Fruit fly (Drosophila melanogaster) whole organism, pupa: ENCODE results near the gene CG10589.

ENCODE experiments used
- CG10348 ChIP-seq: fragments of 200-800 bp; sonication (Bioruptor generic); IDR thresholded peaks from 2 replicates; pipeline ENCODE4 v1.3.6; 2022; ENCODE audit warnings: missing biosample characterization, missing genetic modification characterization
- CG12605 ChIP-seq: fragments of 200-800 bp; sonication (Bioruptor generic); IDR thresholded peaks from 2 replicates; pipeline ENCODE4 v1.3.6; 2022; ENCODE audit warnings: missing biosample characterization, missing genetic modification characterization
- CG13204 ChIP-seq: fragments of 200-800 bp; sonication (Bioruptor generic); optimal IDR thresholded peaks from 2 replicates; lab custom pipeline; 2018; ENCODE audit warnings: missing biosample characterization, mild to moderate bottlenecking, missing genetic modification characterization, moderate library complexity
- CG14655 ChIP-seq: fragments of 200-800 bp; sonication (Bioruptor generic); optimal IDR thresholded peaks from 3 replicates; lab custom pipeline; 2017; ENCODE audit warnings: mild to moderate bottlenecking, missing biosample characterization, missing genetic modification reagents, missing genetic modification characterization
- CG15710 ChIP-seq: fragments of 200-800 bp; sonication (Bioruptor generic); optimal IDR thresholded peaks from 2 replicates; lab custom pipeline; 2018; ENCODE audit warnings: missing biosample characterization, mild to moderate bottlenecking, missing genetic modification characterization, moderate library complexity
- CG17806 ChIP-seq: fragments of 200-800 bp; sonication (Bioruptor generic); optimal IDR thresholded peaks from 2 replicates; lab custom pipeline; 2018; ENCODE audit warnings: missing biosample characterization, mild to moderate bottlenecking, missing genetic modification characterization, moderate library complexity
- CG32121 ChIP-seq: fragments of 200-800 bp; sonication (Bioruptor generic); IDR thresholded peaks from 2 replicates; pipeline ENCODE4 v1.3.6; 2022; ENCODE audit warnings: missing biosample characterization, missing genetic modification characterization
- CG34367 ChIP-seq: fragments of 200-800 bp; sonication (Bioruptor generic); optimal IDR thresholded peaks from 2 replicates; lab custom pipeline; 2018; ENCODE audit warnings: missing biosample characterization, mild to moderate bottlenecking, missing genetic modification characterization
- CG4496 ChIP-seq: fragments of 200-800 bp; sonication (Bioruptor generic); IDR thresholded peaks from 3 replicates; pipeline ENCODE4 v1.3.6; 2022; ENCODE audit warnings: missing biosample characterization, missing genetic modification characterization
- CG8159 ChIP-seq: fragments of 200-800 bp; sonication (Bioruptor generic); optimal IDR thresholded peaks from 3 replicates; lab custom pipeline; 2018; ENCODE audit warnings: missing biosample characterization, mild to moderate bottlenecking, missing genetic modification characterization, moderate library complexity
- CG8301 ChIP-seq: fragments of 200-800 bp; sonication (Bioruptor generic); optimal IDR thresholded peaks from 2 replicates; lab custom pipeline; 2018; ENCODE audit warnings: missing biosample characterization, mild to moderate bottlenecking, missing genetic modification characterization
- CG9948 ChIP-seq: fragments of 200-800 bp; sonication (Bioruptor generic); optimal IDR thresholded peaks from 2 replicates; lab custom pipeline; 2018; ENCODE audit warnings: missing biosample characterization, mild to moderate bottlenecking, missing genetic modification characterization, moderate library complexity
- D1 ChIP-seq: fragments of 200-800 bp; sonication (Bioruptor generic); optimal IDR thresholded peaks from 2 replicates; lab custom pipeline; 2018; ENCODE audit warnings: missing biosample characterization, mild to moderate bottlenecking, missing genetic modification characterization, moderate library complexity
- EcR ChIP-seq: fragments of 200-800 bp; sonication (Bioruptor generic); optimal IDR thresholded peaks from 3 replicates; lab custom pipeline; 2019; ENCODE audit warnings: missing biosample characterization, missing genetic modification characterization, mild to moderate bottlenecking, moderate library complexity, missing genetic modification reagents
- Ets98B ChIP-seq: fragments of 200-800 bp; sonication (Bioruptor generic); IDR thresholded peaks from 2 replicates; pipeline ENCODE4 v1.3.6; 2022; ENCODE audit warnings: missing biosample characterization, missing genetic modification characterization
- Pif1A ChIP-seq: fragments of 200-800 bp; sonication (Bioruptor generic); optimal IDR thresholded peaks from 3 replicates; lab custom pipeline; 2016; ENCODE audit warnings: missing biosample characterization, missing genetic modification characterization
- Pif1B ChIP-seq: fragments of 200-800 bp; sonication (Bioruptor generic); optimal IDR thresholded peaks from 3 replicates; lab custom pipeline; 2016; ENCODE audit warnings: missing biosample characterization, missing genetic modification characterization
- Snoo ChIP-seq: fragments of 200-800 bp; sonication (Bioruptor generic); optimal IDR thresholded peaks from 3 replicates; lab custom pipeline; 2017; ENCODE audit warnings: missing biosample characterization, mild to moderate bottlenecking, missing genetic modification characterization, inconsistent platforms
- fd96Ca ChIP-seq: fragments of 200-800 bp; sonication (Bioruptor generic); IDR thresholded peaks from 3 replicates; pipeline ENCODE4 v1.3.6; 2022; ENCODE audit warnings: missing biosample characterization, missing genetic modification characterization
- gl ChIP-seq: fragments of 200-800 bp; sonication (Bioruptor generic); optimal IDR thresholded peaks from 2 replicates; lab custom pipeline; 2018; ENCODE audit warnings: missing biosample characterization, mild to moderate bottlenecking, missing genetic modification characterization
- rn ChIP-seq: fragments of 200-800 bp; sonication (Bioruptor generic); IDR thresholded peaks from 2 replicates; pipeline ENCODE4 v1.3.6; 2022; ENCODE audit warnings: missing biosample characterization, missing genetic modification characterization

Gene CG10589

DNA sequence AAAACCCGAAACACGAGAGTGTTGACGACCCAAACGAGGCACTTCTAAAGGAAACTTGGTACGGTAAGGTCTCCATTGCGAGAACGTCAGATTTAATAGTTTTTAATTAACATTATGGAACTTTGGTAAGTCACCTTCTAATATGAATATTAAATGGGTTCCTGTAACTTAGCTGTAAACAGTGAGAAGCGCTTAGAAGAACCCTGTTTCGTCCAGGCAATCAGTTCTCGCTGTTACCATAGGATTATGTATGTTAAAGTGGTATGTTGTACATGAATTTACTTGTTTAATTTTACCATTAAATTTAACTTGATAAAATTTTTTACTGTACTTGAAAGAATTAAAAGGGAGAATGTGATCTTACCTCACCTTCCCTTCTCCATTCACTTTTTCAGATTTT lies 5.8 kb upstream of the CG10589 start:
- TF ChIP-seq gl (tag; lab: Kevin White, UChicago) (no peak), Pif1B (no peak), D1 (tag; lab: Kevin White, UChicago) (no peak), Pif1A (GFP tag; lab: Kevin White, UChicago) (no peak), CG14655 (no peak)

DNA sequence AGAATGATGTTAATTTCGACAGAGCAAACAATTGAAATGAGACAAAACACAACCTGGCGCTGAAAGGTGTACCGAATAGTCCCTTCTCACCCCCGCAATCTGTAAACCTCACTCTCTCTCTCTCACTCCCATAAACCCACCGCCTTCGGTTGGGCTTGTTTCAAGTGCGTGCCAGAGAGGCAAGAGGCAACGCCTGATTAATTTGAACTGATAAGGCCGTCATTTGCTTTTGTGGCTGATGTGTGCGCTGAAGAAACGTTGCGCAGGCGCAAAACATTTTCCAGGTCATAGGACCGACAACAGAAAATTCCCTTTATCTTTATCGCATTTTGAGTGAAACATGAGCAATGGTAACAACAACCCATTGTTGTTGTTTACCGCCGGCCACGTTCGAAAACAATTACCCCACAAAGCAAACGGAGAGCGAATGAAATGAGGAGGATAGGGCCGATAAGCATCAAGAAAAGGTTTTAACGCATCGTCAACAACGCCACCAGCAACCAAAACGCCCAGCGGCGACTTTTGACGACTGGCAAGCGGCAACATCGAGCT lies 5.3 kb upstream of the CG10589 start:
- TF ChIP-seq EcR (peak; percentile 78), CG10348 (GFP tag; lab: Robert Waterston, UW) (no peak), Snoo (tag; lab: Kevin White, UChicago) (no peak), CG13204 (GFP tag; lab: Kevin White, UChicago) (peak; percentile 2)

DNA sequence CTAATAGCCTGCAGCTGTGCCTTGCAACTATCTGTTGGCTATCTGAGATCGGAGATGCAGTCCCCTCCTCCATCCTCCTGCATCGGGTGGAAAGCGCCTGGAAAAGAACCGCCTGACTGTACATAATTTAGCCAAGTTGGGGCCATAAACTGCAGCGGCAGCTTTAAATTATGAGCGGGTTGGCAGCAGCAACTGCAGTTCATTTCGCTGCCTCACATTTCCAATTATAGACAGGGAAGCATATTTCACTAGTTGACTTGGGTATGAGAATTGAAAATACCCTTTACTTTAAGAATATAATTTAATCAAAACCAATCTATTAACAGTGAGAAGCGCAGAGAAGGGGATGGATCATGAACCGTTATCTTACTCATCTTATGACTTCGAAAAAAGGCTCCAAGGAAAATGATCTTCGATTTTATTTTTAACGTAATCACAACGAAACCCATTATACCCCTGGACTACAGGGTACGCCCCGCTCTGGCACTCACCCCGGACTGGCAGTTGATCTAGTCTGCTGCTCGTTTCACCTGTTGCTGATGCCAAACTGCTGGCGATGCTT lies 4.5 kb upstream of the CG10589 start:
- TF ChIP-seq CG17806 (tag; lab: Kevin White, UChicago) (peak; percentile 89), CG12605 (GFP tag; lab: Robert Waterston, UW) (peak; percentile 60), CG10348 (GFP tag; lab: Robert Waterston, UW) (no peak), CG14655 (peak; percentile 93), rn (GFP tag; lab: Robert Waterston, UW) (peak; percentile 72), CG9948 (tag; lab: Kevin White, UChicago) (peak; percentile 90), CG4496 (peak; percentile 84), CG13204 (GFP tag; lab: Kevin White, UChicago) (peak; percentile 70), CG8301 (peak; percentile 90), CG8159 (tag; lab: Kevin White, UChicago) (peak; percentile 90), fd96Ca (GFP tag; lab: Robert Waterston, UW) (peak; percentile 82; the same call in 2 of the 3 replicates), Pif1B (peak; percentile 81), Pif1A (GFP tag; lab: Kevin White, UChicago) (peak; percentile 83), CG34367 (tag; lab: Kevin White, UChicago) (peak; percentile 86), gl (tag; lab: Kevin White, UChicago) (peak; percentile 75), Ets98B (peak; percentile 81), CG15710 (tag; lab: Kevin White, UChicago) (peak; percentile 87), D1 (tag; lab: Kevin White, UChicago) (peak; percentile 60), CG32121 (peak; percentile 63), Snoo (tag; lab: Kevin White, UChicago) (peak; percentile 14), EcR (peak; percentile 29)

DNA sequence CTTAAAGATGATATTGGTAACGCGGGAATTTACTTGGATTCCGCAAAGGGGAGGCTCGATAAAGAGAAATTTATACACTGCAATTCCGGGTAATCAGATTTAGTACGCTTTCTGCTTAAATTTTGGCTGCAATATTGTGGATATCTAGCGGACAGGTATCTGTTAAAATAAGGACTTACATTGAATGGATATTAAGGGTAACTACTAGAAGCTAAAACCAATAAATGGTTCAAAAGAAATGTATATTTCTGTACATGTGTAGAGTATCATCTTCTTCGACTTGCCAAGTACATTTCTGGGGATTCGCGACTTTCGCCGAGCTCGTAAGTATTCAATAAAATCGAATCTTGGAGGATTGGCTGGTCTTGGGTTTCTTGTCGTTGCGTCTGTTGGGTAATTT lies 1.8 kb downstream of the CG10589 start:
- no peak for TF ChIP-seq rn (GFP tag; lab: Robert Waterston, UW)
- TF ChIP-seq Snoo (tag; lab: Kevin White, UChicago) = no peak
- no peak for TF ChIP-seq Pif1A (GFP tag; lab: Kevin White, UChicago)
- peak; percentile 11 for TF ChIP-seq CG14655
- peak; percentile 51 for TF ChIP-seq CG8159 (tag; lab: Kevin White, UChicago)
- peak; percentile 11 for TF ChIP-seq CG8301
- peak; percentile 13 for TF ChIP-seq CG34367 (tag; lab: Kevin White, UChicago)
- TF ChIP-seq Pif1B = no peak
- peak; percentile 36 for TF ChIP-seq CG15710 (tag; lab: Kevin White, UChicago)
- TF ChIP-seq CG4496 = no peak
- no peak for TF ChIP-seq gl (tag; lab: Kevin White, UChicago)
- TF ChIP-seq CG10348 (GFP tag; lab: Robert Waterston, UW) = no peak
- TF ChIP-seq, all 21 proteins: peak for 5

DNA sequence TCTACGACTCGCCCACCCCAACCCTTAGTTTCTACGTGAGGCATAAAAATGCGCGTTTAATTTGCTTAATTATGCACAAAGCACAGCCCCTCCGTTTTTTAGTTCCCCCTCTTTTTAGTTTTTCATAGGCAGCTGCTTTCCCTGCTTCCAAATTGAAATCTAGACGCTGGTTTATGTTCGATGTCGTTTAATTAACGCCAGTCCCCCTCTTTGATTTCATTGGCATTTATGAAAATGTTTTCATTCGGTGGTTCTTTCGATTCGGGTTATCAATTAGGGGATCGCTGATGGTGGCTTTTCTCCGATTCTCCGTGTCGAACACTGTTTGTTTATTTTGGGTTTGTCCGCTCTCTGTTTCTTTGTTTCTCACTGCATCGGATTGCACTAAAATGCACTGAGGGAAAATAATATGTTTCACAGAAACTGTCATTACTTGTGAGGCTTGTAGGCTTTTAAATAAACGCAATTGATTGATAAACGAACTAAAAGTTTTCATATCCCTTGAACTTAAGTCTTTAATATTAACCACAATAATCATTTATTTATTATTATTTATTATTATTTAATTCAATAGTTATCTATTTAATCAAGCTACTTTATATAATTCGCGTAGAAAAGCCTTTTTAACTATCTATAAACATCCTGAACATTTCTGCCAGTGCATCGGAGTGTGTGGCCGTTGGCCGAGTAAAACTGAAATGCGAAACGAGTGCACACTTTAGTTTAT lies 2.6 kb downstream of the CG10589 start:
- TF ChIP-seq fd96Ca (GFP tag; lab: Robert Waterston, UW) = peak; percentile 48; the same call in 1 of the 3 replicates
- peak; percentile 54 for TF ChIP-seq D1 (tag; lab: Kevin White, UChicago)
- peak; percentile 62 for TF ChIP-seq CG14655
- TF ChIP-seq CG13204 (GFP tag; lab: Kevin White, UChicago) = peak; percentile 35
- TF ChIP-seq Pif1B = peak; percentile 50
- peak; percentile 55 for TF ChIP-seq CG8301
- TF ChIP-seq Snoo (tag; lab: Kevin White, UChicago) = peak; percentile 56
- TF ChIP-seq CG32121 = peak; percentile 71
- TF ChIP-seq EcR = no peak
- peak; percentile 65 for TF ChIP-seq CG34367 (tag; lab: Kevin White, UChicago)
- peak; percentile 82 for TF ChIP-seq CG17806 (tag; lab: Kevin White, UChicago)
- no peak for TF ChIP-seq Pif1A (GFP tag; lab: Kevin White, UChicago)
- peak; percentile 31; the same call in 1 of the 2 replicates for TF ChIP-seq rn (GFP tag; lab: Robert Waterston, UW)
- TF ChIP-seq CG4496 = 0 out of 3 replicates have a peak, but pooled peaks have one; percentile 46
- peak; percentile 75 for TF ChIP-seq CG9948 (tag; lab: Kevin White, UChicago)
- peak; percentile 85 for TF ChIP-seq CG8159 (tag; lab: Kevin White, UChicago)
- peak; percentile 17; the same call in 1 of the 2 replicates for TF ChIP-seq CG12605 (GFP tag; lab: Robert Waterston, UW)
- TF ChIP-seq CG15710 (tag; lab: Kevin White, UChicago) = peak; percentile 80
- peak; percentile 13 for TF ChIP-seq gl (tag; lab: Kevin White, UChicago)
- TF ChIP-seq CG10348 (GFP tag; lab: Robert Waterston, UW) = no peak
- TF ChIP-seq Ets98B = peak; percentile 37; the same call in 1 of the 2 replicates
